Fruit fly (Drosophila melanogaster) whole organism, prepupa: Measurements from ENCODE around the gene CG17097.

Experiments used
- CG11294 ChIP-seq: fragments of 200-800 bp; sonication (Bioruptor generic); IDR thresholded peaks from 2 replicates; pipeline ENCODE4 v1.3.6; 2022; ENCODE audit warnings: missing biosample characterization, missing genetic modification characterization
- CG3919 ChIP-seq: fragments of 200-800 bp; sonication (Bioruptor generic); optimal IDR thresholded peaks from 3 replicates; lab custom pipeline; 2016; ENCODE audit warnings: missing biosample characterization, missing genetic modification characterization
- Hr38 ChIP-seq: sonication (Bioruptor generic); optimal IDR thresholded peaks from 2 replicates; lab custom pipeline; 2016; ENCODE audit warnings: missing biosample characterization, missing genetic modification characterization
- vri ChIP-seq: fragments of 200-800 bp; sonication (Bioruptor generic); optimal IDR thresholded peaks from 3 replicates; lab custom pipeline; 2016; ENCODE audit warnings: missing biosample characterization, mild to moderate bottlenecking, missing genetic modification characterization

- TF ChIP-seq CG11294 (no peak), Hr38 (no peak), vri (GFP tag; lab: Kevin White, UChicago) (no peak), CG3919 (GFP tag; lab: Kevin White, UChicago) (no peak)
Measured at dm6 chr2L:10638371-10638770, 7.8 kb upstream of the CG17097 start, which contains the start of gene CG7329.
